Worm (Caenorhabditis elegans): Measurements from ENCODE around the gene cec-6.

Gene cec-6

ce11 chrIV:5591134-5591533, 46.5 kb downstream of the cec-6 start:
- TF ChIP-seq daf-12 (tag; optimal IDR thresholded peaks at IDR 0.05) (no peak), egl-27 (tag; optimal IDR thresholded peaks at IDR 0.05) (no peak), fos-1 (tag; optimal IDR thresholded peaks at IDR 0.05) (no peak), zag-1 (tag; optimal IDR thresholded peaks at IDR 0.05) (no peak), ceh-16 (tag; optimal IDR thresholded peaks at IDR 0.05) (no peak), R02D3.7 (tag; optimal IDR thresholded peaks at IDR 0.05) (no peak), ceh-28 (tag; optimal IDR thresholded peaks at IDR 0.05) (no peak), sea-2 (GFP tag; optimal IDR thresholded peaks at IDR 0.05) (no peak), egl-5 (tag; optimal IDR thresholded peaks at IDR 0.05) (peak; percentile 25), elt-2 (tag; optimal IDR thresholded peaks at IDR 0.05) (peak; percentile 87), fkh-2 (tag; optimal IDR thresholded peaks at IDR 0.05) (no peak), pha-4 (tag; optimal IDR thresholded peaks at IDR 0.05) (peak; percentile 99), fkh-10 (GFP tag; optimal IDR thresholded peaks at IDR 0.05) (no peak), hmg-11 (tag; optimal IDR thresholded peaks at IDR 0.05) (no peak), mml-1 (tag; optimal IDR thresholded peaks at IDR 0.05) (no peak), mdl-1 (tag; optimal IDR thresholded peaks at IDR 0.05) (no peak), elt-3 (tag; optimal IDR thresholded peaks at IDR 0.05) (no peak), ZK546.5 (tag; optimal IDR thresholded peaks at IDR 0.05) (no peak), nhr-237 (tag; optimal IDR thresholded peaks at IDR 0.05) (no peak), unc-62 (GFP tag; optimal IDR thresholded peaks at IDR 0.05) (no peak), nhr-76 (tag; optimal IDR thresholded peaks at IDR 0.05) (no peak), nhr-28 (tag; optimal IDR thresholded peaks at IDR 0.05) (no peak), unc-39 (tag; optimal IDR thresholded peaks at IDR 0.05) (no peak), nhr-77 (tag; optimal IDR thresholded peaks at IDR 0.05) (no peak), ceh-82 (tag; optimal IDR thresholded peaks at IDR 0.05) (no peak), snpc-4 (tag; optimal IDR thresholded peaks at IDR 0.05) (no peak), ztf-4 (tag; optimal IDR thresholded peaks at IDR 0.05) (no peak), nhr-67 (tag; optimal IDR thresholded peaks at IDR 0.05) (no peak), nhr-23 (tag; optimal IDR thresholded peaks at IDR 0.05) (peak; percentile 64), jun-1 (tag; optimal IDR thresholded peaks at IDR 0.05) (peak; percentile 85), lin-39 (tag; optimal IDR thresholded peaks at IDR 0.05) (peak; percentile 42), nhr-11 (tag; optimal IDR thresholded peaks at IDR 0.05) (no peak), lsy-12 (tag; optimal IDR thresholded peaks at IDR 0.05) (peak; percentile 64), eor-1 (tag; optimal IDR thresholded peaks at IDR 0.05) (no peak), ama-1 (optimal IDR thresholded peaks at IDR 0.05) (no peak), tbx-2 (tag; optimal IDR thresholded peaks at IDR 0.05) (peak; percentile 3), nfya-1 (tag; optimal IDR thresholded peaks at IDR 0.05; ENCODE audit: insufficient read depth) (peak; percentile 54), nhr-43 (tag; optimal IDR thresholded peaks at IDR 0.05; ENCODE audit: poor library complexity, severe bottlenecking) (peak; percentile 14), elt-1 (tag; optimal IDR thresholded peaks at IDR 0.05) (no peak), nhr-12 (tag; optimal IDR thresholded peaks at IDR 0.05) (no peak), ceh-9 (tag; optimal IDR thresholded peaks at IDR 0.05) (no peak), pqm-1 (tag; optimal IDR thresholded peaks at IDR 0.05) (peak; percentile 94), aly-2 (tag; optimal IDR thresholded peaks at IDR 0.05) (no peak), ztf-11 (tag; optimal IDR thresholded peaks at IDR 0.05) (no peak), skn-1 (tag; optimal IDR thresholded peaks at IDR 0.05) (peak; percentile 71), lin-15B (tag; optimal IDR thresholded peaks at IDR 0.05) (no peak), nhr-25 (tag; optimal IDR thresholded peaks at IDR 0.05) (peak; percentile 77)

- TF ChIP-seq unc-39 (tag; optimal IDR thresholded peaks at IDR 0.05) (no peak), nhr-76 (tag; optimal IDR thresholded peaks at IDR 0.05) (no peak), hmg-11 (tag; optimal IDR thresholded peaks at IDR 0.05) (no peak), R02D3.7 (tag; optimal IDR thresholded peaks at IDR 0.05) (no peak), nhr-43 (tag; optimal IDR thresholded peaks at IDR 0.05; ENCODE audit: poor library complexity, severe bottlenecking) (peak; percentile 4)
These were observed 48.3 kb downstream of the cec-6 start for ce11 chrIV:5592956-5593355.

All from whole organism, L3 larva.